Worm (Caenorhabditis elegans) whole organism, L2 larva: ENCODE measurements around the gene dot-1.3.

Experiments used
- lin-39 ChIP-seq: fragments of 150-350 bp; optimal IDR thresholded peaks from 2 replicates; lab custom pipeline; 2014; ENCODE audit warnings: missing biosample characterization, missing genetic modification reagents, missing genetic modification characterization
- mab-5 ChIP-seq: fragments of 150-350 bp; optimal IDR thresholded peaks from 2 replicates; lab custom pipeline; 2014; ENCODE audit warnings: missing biosample characterization, missing genetic modification characterization

DNA sequence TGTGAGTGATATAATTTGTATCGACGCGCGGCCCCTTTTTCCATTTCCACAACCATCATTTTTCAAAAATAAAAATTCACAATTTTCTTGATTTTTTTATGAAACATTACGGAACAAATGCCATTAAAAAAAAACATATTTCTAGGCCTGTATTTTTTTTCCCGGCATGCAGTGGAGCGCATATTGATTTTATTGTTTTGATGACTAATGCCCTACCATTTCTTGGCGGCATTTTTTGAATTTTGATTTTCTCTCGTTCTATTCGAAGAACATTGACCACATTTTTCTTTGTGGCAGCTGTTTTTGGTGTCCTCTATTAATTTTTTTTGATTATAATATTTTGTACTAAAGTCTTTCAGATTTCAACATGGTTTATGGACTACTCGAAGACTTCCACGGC is 4.3 kb downstream of the dot-1.3 start, which contains the start of gene W06D11.3:
- no peak for TF ChIP-seq lin-39 (tag; lab: Kevin White, UChicago)
- TF ChIP-seq mab-5 (tag; lab: Kevin White, UChicago): no peak
